Worm (Caenorhabditis elegans) whole organism, L4 larva: ENCODE results near the gene cex-1.

Experiments used
- F26F4.8 ChIP-seq: fragments of 200-800 bp; sonication (Bioruptor generic); conservative IDR thresholded peaks from 2 replicates; pipeline ENCODE4 v1.3.6; 2022; ENCODE audit warnings: missing genetic modification characterization, missing compliant biosample characterization
- F49E8.2 ChIP-seq: sonication (generic microtip); optimal IDR thresholded peaks from 2 replicates; lab custom pipeline; 2016; ENCODE audit warnings: missing compliant biosample characterization, mild to moderate bottlenecking, missing genetic modification characterization, borderline replicate concordance
- R02D3.7 ChIP-seq: fragments of 150-350 bp; sonication (generic microtip); optimal IDR thresholded peaks from 3 replicates; lab custom pipeline; 2014; ENCODE audit warnings: missing biosample characterization, missing genetic modification characterization
- T20F7.1 ChIP-seq: fragments of 200-800 bp; sonication (Bioruptor generic); optimal IDR thresholded peaks from 2 replicates; lab custom pipeline; 2018; ENCODE audit warnings: mild to moderate bottlenecking, missing genetic modification characterization, missing compliant biosample characterization
- Y105C5A.15 ChIP-seq: fragments of 200-800 bp; sonication (Bioruptor generic); IDR thresholded peaks from 2 replicates; pipeline ENCODE4 v1.3.6; 2022; ENCODE audit warnings: missing genetic modification characterization, missing compliant biosample characterization
- Y5F2A.4 ChIP-seq: fragments of 200-800 bp; sonication (Bioruptor generic); optimal IDR thresholded peaks from 2 replicates; lab custom pipeline; 2018; ENCODE audit warnings: mild to moderate bottlenecking, missing genetic modification characterization, missing compliant biosample characterization
- aha-1 ChIP-seq: fragments of 150-350 bp; peaks from one replicate; lab custom pipeline; 2014; ENCODE audit warnings: missing biosample characterization, missing genetic modification characterization
- attf-4 ChIP-seq: sonication (generic microtip); optimal IDR thresholded peaks from 3 replicates; lab custom pipeline; 2017; ENCODE audit warnings: missing biosample characterization, missing genetic modification characterization
- ceh-28 ChIP-seq: fragments of 150-350 bp; optimal IDR thresholded peaks from 2 replicates; lab custom pipeline; 2014; ENCODE audit warnings: missing biosample characterization, missing genetic modification reagents, missing genetic modification characterization
- daf-16 ChIP-seq, 3 experiments: sonication (generic microtip); optimal IDR thresholded peaks; 2 replicates each; lab custom pipeline; 2016 to 2017; ENCODE audit warnings: missing genetic modification characterization in 3 of 3, missing genetic modification reagents in 3 of 3, mild to moderate bottlenecking in 2 of 3, missing compliant biosample characterization in 2 of 3, missing biosample characterization in 1 of 3, moderate library complexity in 1 of 3
- dmd-8 ChIP-seq: fragments of 200-800 bp; sonication (Bioruptor generic); IDR thresholded peaks from 2 replicates; pipeline ENCODE4 v1.3.6; 2022; ENCODE audit warnings: missing genetic modification characterization, missing compliant biosample characterization
- egl-27 ChIP-seq: sonication (generic microtip); optimal IDR thresholded peaks from 3 replicates; lab custom pipeline; 2017; ENCODE audit warnings: missing biosample characterization, missing genetic modification reagents, missing genetic modification characterization
- hlh-11 ChIP-seq: fragments of 200-800 bp; sonication (Bioruptor generic); optimal IDR thresholded peaks from 2 replicates; lab custom pipeline; 2018; ENCODE audit warnings: mild to moderate bottlenecking, missing genetic modification characterization, missing compliant biosample characterization
- lin-1 ChIP-seq: fragments of 200-800 bp; sonication (Bioruptor generic); IDR thresholded peaks from 2 replicates; pipeline ENCODE4 v1.3.6; 2022; ENCODE audit warnings: missing genetic modification reagents, missing genetic modification characterization, missing compliant biosample characterization
- lin-38 ChIP-seq: fragments of 200-800 bp; sonication (Bioruptor generic); IDR thresholded peaks from 2 replicates; pipeline ENCODE4 v1.3.6; 2022; ENCODE audit warnings: missing genetic modification reagents, missing genetic modification characterization, missing compliant biosample characterization
- lin-39 ChIP-seq: fragments of 150-350 bp; optimal IDR thresholded peaks from 2 replicates; lab custom pipeline; 2014; ENCODE audit warnings: missing biosample characterization, missing genetic modification reagents, missing genetic modification characterization
- lsy-2 ChIP-seq, 2 experiments: fragments of 150-350 bp in 1 of 2; sonication (generic microtip) in 1 of 2; optimal IDR thresholded peaks; 2 replicates each; lab custom pipeline; 2014 to 2017; ENCODE audit warnings: missing biosample characterization in 2 of 2, missing genetic modification characterization in 2 of 2
- mdl-1 ChIP-seq, 2 experiments: fragments of 150-350 bp in 1 of 2; sonication (generic microtip) in 1 of 2; optimal IDR thresholded peaks; 2 replicates each; lab custom pipeline; 2014 to 2017; ENCODE audit warnings: missing biosample characterization in 2 of 2, missing genetic modification characterization in 2 of 2
- mep-1 ChIP-seq: fragments of 150-350 bp; sonication (generic microtip); optimal IDR thresholded peaks from 3 replicates; lab custom pipeline; 2014; ENCODE audit warnings: missing biosample characterization, missing genetic modification characterization
- mes-2 ChIP-seq: sonication (generic microtip); optimal IDR thresholded peaks from 2 replicates; lab custom pipeline; 2016; ENCODE audit warnings: missing genotype, mild to moderate bottlenecking, missing genetic modification characterization, missing compliant biosample characterization; ENCODE audit not compliant: poor library complexity, severe bottlenecking
- nhr-10 ChIP-seq: fragments of 150-350 bp; optimal IDR thresholded peaks from 2 replicates; lab custom pipeline; 2014; ENCODE audit warnings: missing biosample characterization, missing genetic modification characterization
- nhr-11 ChIP-seq: fragments of 150-350 bp; optimal IDR thresholded peaks from 2 replicates; lab custom pipeline; 2014; ENCODE audit warnings: missing biosample characterization, missing genetic modification characterization
- nhr-111 ChIP-seq: fragments of 200-800 bp; sonication (Bioruptor generic); optimal IDR thresholded peaks from 2 replicates; lab custom pipeline; 2018; ENCODE audit warnings: mild to moderate bottlenecking, missing genetic modification characterization, missing compliant biosample characterization
- nhr-25 ChIP-seq: sonication (generic microtip); optimal IDR thresholded peaks from 2 replicates; lab custom pipeline; 2017; ENCODE audit warnings: missing genetic modification characterization, mild to moderate bottlenecking, missing compliant biosample characterization, antibody characterized with exemption, moderate library complexity, borderline replicate concordance; ENCODE audit not compliant: insufficient read depth
- nhr-28 ChIP-seq: fragments of 150-350 bp; optimal IDR thresholded peaks from 2 replicates; lab custom pipeline; 2014; ENCODE audit warnings: missing biosample characterization, missing genetic modification characterization
- nhr-41 ChIP-seq: fragments of 200-800 bp; sonication (Bioruptor generic); IDR thresholded peaks from 2 replicates; pipeline ENCODE4 v1.3.6; 2022; ENCODE audit warnings: missing genetic modification reagents, missing genetic modification characterization, missing compliant biosample characterization
- nhr-6 ChIP-seq: fragments of 150-350 bp; optimal IDR thresholded peaks from 2 replicates; lab custom pipeline; 2014; ENCODE audit warnings: missing biosample characterization, missing genetic modification characterization
- spr-3 ChIP-seq: fragments of 200-800 bp; sonication (Bioruptor generic); optimal IDR thresholded peaks from 2 replicates; lab custom pipeline; 2018; ENCODE audit warnings: mild to moderate bottlenecking, missing genetic modification characterization, missing compliant biosample characterization
- unc-130 ChIP-seq: sonication (generic microtip); optimal IDR thresholded peaks from 2 replicates; lab custom pipeline; 2016; ENCODE audit warnings: missing genetic modification reagents, missing genetic modification characterization, missing compliant biosample characterization
- unc-39 ChIP-seq: sonication (generic microtip); optimal IDR thresholded peaks from 2 replicates; lab custom pipeline; 2017; ENCODE audit warnings: missing biosample characterization, missing genetic modification characterization
- unc-62 ChIP-seq, 3 experiments: fragments of 150-350 bp in 1 of 3; sonication (generic microtip); optimal IDR thresholded peaks in 2 of 3; peaks in 1 of 3; 1 replicate in 1 of 3; 2 replicates in 2 of 3; lab custom pipeline; 2014 to 2017; ENCODE audit warnings: missing biosample characterization in 3 of 3, missing genetic modification characterization in 3 of 3, missing genetic modification reagents in 3 of 3, missing genotype in 1 of 3

Gene cex-1

DNA sequence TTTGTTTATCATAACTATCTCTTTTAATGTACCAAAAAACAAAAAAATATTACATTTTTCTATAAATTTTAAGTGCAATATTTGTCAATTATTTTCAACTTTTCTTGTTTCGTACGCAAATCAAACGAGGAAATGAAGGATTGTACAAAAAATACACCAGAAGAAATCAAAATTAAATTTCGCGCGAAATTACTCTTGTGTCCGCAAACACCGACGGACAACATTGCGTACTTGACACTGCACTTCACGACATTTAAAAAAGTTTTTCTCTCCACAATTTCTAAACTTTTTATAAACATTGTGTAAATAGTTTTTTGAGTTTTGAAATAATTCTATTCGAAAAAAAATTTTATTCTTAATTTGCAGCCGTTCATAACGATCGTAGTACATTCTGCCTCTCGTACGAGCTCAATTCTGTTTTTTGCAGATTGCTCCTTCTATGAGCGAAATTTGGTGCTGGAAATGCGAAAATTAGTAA lies 26.5 kb downstream of the cex-1 start, which contains the start of gene mrps-16 (continued):
- TF ChIP-seq egl-27 (no peak), unc-62 (GFP tag; optimal IDR thresholded peaks at IDR 0.05 in 1 of 2; lab: Kevin White, UChicago) (peak in 1 of 2 experiments; percentile 24), unc-62 (tag; optimal IDR thresholded peaks at IDR 0.05; lab: Kevin White, UChicago) (no peak), unc-39 (no peak), nhr-6 (tag; lab: Kevin White, UChicago) (peak; percentile 30), daf-16 (GFP tag; optimal IDR thresholded peaks at IDR 0.05; lab: Kevin White, UChicago) (no peak), daf-16 (tag; optimal IDR thresholded peaks at IDR 0.05; lab: Kevin White, UChicago) (peak; percentile 31), T20F7.1 (GFP tag; lab: Kevin White, UChicago) (no peak), F26F4.8 (no peak), aha-1 (peak; percentile 89), Y5F2A.4 (GFP tag; lab: Kevin White, UChicago) (no peak), lsy-2 (tag; optimal IDR thresholded peaks at IDR 0.05; lab: Kevin White, UChicago) (peak in 1 of 2 experiments; percentile 82), hlh-11 (tag; lab: Kevin White, UChicago) (no peak), mep-1 (peak; percentile 38), unc-130 (no peak), nhr-28 (tag; lab: Kevin White, UChicago) (peak; percentile 25)
- TF ChIP-seq, all 104 proteins: peak for 15

DNA sequence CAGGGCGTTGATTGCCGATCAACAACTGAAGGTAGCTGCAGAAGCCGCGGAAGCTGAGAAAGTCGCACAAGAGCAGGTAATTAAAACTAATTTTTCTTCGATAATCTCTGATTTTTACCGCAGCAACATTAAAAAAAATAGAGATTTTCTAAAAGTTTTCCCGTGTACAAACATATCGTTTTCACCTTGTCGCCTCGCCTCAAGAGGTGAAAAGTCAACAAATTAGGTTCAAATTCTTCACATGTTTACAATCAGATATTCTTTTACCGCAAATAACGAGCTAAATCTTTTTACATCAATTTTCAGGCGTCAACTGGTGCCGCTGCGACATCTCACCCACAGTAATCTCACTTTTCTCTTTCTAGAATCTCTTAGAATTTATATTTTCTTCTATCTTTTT lies 27.5 kb downstream of the cex-1 start, which contains the start of gene ilcr-2:
TSS of gene ilcr-2 (plus strand) at position 301 of the 400 bp plus-strand sequence.
- TF ChIP-seq R02D3.7 (tag; lab: Kevin White, UChicago), result no peak

DNA sequence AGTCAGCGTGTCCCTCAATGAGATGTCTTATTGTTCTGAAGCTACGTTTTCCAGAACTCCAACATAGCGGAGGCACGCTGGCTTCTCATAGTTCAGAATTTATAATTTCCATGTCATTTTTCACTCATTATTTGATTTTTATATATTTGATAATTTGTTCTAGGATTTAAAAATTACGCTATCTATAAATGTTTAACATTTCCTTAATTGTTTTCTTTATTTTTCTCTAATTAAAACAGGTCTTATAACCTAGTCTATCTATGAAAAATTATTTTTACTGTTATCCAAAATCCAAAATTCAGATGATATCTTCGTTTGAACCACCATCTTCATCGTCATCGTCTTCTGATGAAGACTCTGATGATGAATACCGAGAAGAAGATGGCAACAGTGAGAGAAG lies 30.8 kb downstream of the cex-1 start, which contains the start of gene F56D1.1:
TSS of gene F56D1.1 (plus strand) at position 301 of the 400 bp plus-strand sequence.
- TF ChIP-seq nhr-10, result no peak

DNA sequence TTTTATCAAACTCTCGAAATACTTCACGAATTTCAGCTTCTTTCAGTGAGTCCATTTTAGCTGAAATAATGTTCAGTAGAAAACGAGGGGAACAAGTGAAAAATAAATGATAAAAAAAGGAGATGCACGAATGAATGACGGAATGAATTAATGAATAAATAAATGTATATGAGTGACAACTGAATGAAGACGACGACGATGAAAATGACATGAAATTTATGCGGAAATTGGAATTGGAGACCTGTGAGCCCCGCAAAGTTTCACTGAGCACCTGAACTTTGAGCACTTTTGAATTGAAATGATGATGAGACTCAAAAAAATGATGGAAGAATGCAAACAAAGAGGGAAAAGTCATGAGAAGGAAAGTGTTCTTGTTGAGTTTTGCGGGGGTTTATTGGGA lies 34.5 kb downstream of the cex-1 start, which contains the start of gene cal-8:
TSS of gene cal-8 (minus strand) at position 60 of the 400 bp plus-strand sequence.
- no peak for TF ChIP-seq mes-2 (tag; lab: Kevin White, UChicago)
- peak in 1 of 2 experiments; percentile 98 for TF ChIP-seq unc-62 (GFP tag; optimal IDR thresholded peaks at IDR 0.05 in 1 of 2; lab: Kevin White, UChicago)
- TF ChIP-seq unc-62 (tag; optimal IDR thresholded peaks at IDR 0.05; lab: Kevin White, UChicago), result no peak

DNA sequence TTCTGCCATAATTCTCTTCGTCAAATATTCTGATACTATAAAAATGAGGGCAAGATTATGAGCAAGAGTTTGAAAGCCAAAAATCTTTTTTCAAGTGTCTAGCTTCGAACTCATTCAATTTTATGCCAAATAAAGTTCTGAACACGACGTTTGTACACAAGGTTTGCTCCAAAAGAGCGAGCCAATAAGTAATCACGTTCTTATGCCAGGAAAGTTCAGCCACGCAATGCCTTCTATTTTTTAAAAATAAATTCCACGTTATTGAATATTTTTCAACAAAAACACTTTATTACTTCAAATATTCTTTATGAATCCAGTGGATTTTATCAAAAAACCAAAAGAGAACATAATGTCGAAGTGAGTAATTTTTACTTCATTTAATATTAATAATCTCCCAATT lies 40.4 kb downstream of the cex-1 start, which contains the start of gene nep-5:
TSS of gene nep-5 (plus strand) at position 301 of the 400 bp plus-strand sequence.
- no peak for TF ChIP-seq nhr-25 (tag; lab: Kevin White, UChicago)
- no peak for TF ChIP-seq aha-1
- TF ChIP-seq spr-3, result no peak
- TF ChIP-seq Y105C5A.15, result no peak
- TF ChIP-seq lin-38 (GFP tag; lab: Robert Waterston, UW), result no peak
- TF ChIP-seq nhr-111 (GFP tag; lab: Kevin White, UChicago), result no peak
- TF ChIP-seq nhr-11, result no peak
- TF ChIP-seq nhr-6 (tag; lab: Kevin White, UChicago), result no peak
- TF ChIP-seq nhr-41 (GFP tag; lab: Robert Waterston, UW), result no peak
- no peak for TF ChIP-seq mes-2 (tag; lab: Kevin White, UChicago)
- no peak for TF ChIP-seq lin-1 (GFP tag; lab: Robert Waterston, UW)
- TF ChIP-seq mdl-1 (tag; optimal IDR thresholded peaks at IDR 0.05; lab: Kevin White, UChicago), result no peak
- no peak for TF ChIP-seq F49E8.2
- TF ChIP-seq attf-4 (tag; lab: Kevin White, UChicago), result no peak
- no peak for TF ChIP-seq dmd-8
- TF ChIP-seq ceh-28 (tag; lab: Kevin White, UChicago), result no peak
- no peak for TF ChIP-seq lin-39
